Fruit fly (Drosophila melanogaster) whole organism, embryonic: ENCODE results near the gene CG1896.

ENCODE experiments used
- ATbp ChIP-seq: fragments of 200-800 bp; sonication (Bioruptor generic); optimal IDR thresholded peaks from 2 replicates; lab custom pipeline; 2017; ENCODE audit warnings: missing biosample characterization, mild to moderate bottlenecking, missing genetic modification characterization, missing genetic modification reagents
- Blimp-1 ChIP-seq: fragments of 200-800 bp; sonication (Bioruptor generic); optimal IDR thresholded peaks from 3 replicates; lab custom pipeline; 2018; ENCODE audit warnings: missing biosample characterization, missing genetic modification characterization, mild to moderate bottlenecking, moderate library complexity, missing genetic modification reagents
- CG10959 ChIP-seq: fragments of 200-800 bp; sonication (Bioruptor generic); IDR thresholded peaks from 2 replicates; pipeline ENCODE4 v1.3.6; 2022; ENCODE audit warnings: missing biosample characterization, missing genetic modification characterization
- CG11560 ChIP-seq: fragments of 200-800 bp; sonication (Bioruptor generic); IDR thresholded peaks from 3 replicates; pipeline ENCODE4 v1.3.6; 2022; ENCODE audit warnings: missing biosample characterization, missing genetic modification characterization
- CG15601 ChIP-seq: fragments of 200-800 bp; sonication (Bioruptor generic); optimal IDR thresholded peaks from 3 replicates; lab custom pipeline; 2019; ENCODE audit warnings: missing biosample characterization, mild to moderate bottlenecking, missing genetic modification characterization, moderate library complexity
- CG15696 ChIP-seq: fragments of 200-800 bp; sonication (Bioruptor generic); optimal IDR thresholded peaks from 2 replicates; lab custom pipeline; 2019; ENCODE audit warnings: missing biosample characterization, mild to moderate bottlenecking, missing genetic modification characterization, moderate library complexity
- CG1603 ChIP-seq: fragments of 200-800 bp; sonication (Bioruptor generic); optimal IDR thresholded peaks from 2 replicates; lab custom pipeline; 2019; ENCODE audit warnings: missing biosample characterization, mild to moderate bottlenecking, missing genetic modification characterization, moderate library complexity
- CG17186 ChIP-seq: fragments of 200-800 bp; sonication (Bioruptor generic); optimal IDR thresholded peaks from 3 replicates; lab custom pipeline; 2017; ENCODE audit warnings: missing biosample characterization, missing genetic modification reagents, missing genetic modification characterization
- CG17328 ChIP-seq: fragments of 200-800 bp; sonication (Bioruptor generic); IDR thresholded peaks from 2 replicates; pipeline ENCODE4 v1.3.6; 2022; ENCODE audit warnings: missing biosample characterization, missing genetic modification characterization
- CG17359 ChIP-seq: fragments of 200-800 bp; sonication (Bioruptor generic); optimal IDR thresholded peaks from 3 replicates; lab custom pipeline; 2018; ENCODE audit warnings: missing biosample characterization, mild to moderate bottlenecking, missing genetic modification characterization, moderate library complexity
- CG2678 ChIP-seq: fragments of 200-800 bp; sonication (Bioruptor generic); optimal IDR thresholded peaks from 3 replicates; lab custom pipeline; 2019; ENCODE audit warnings: missing biosample characterization, mild to moderate bottlenecking, missing genetic modification characterization, moderate library complexity
- CG33213 ChIP-seq: fragments of 200-800 bp; sonication (Bioruptor generic); optimal IDR thresholded peaks from 3 replicates; lab custom pipeline; 2016; ENCODE audit warnings: missing biosample characterization, missing genetic modification characterization
- CG4424 ChIP-seq: fragments of 200-800 bp; sonication (Bioruptor generic); optimal IDR thresholded peaks from 3 replicates; lab custom pipeline; 2016; ENCODE audit warnings: missing biosample characterization, missing genetic modification characterization
- CG4617 ChIP-seq: fragments of 200-800 bp; sonication (Bioruptor generic); optimal IDR thresholded peaks from 3 replicates; lab custom pipeline; 2016; ENCODE audit warnings: missing biosample characterization, missing genetic modification characterization, borderline replicate concordance
- CG5180 ChIP-seq: fragments of 200-800 bp; sonication (Bioruptor generic); optimal IDR thresholded peaks from 3 replicates; lab custom pipeline; 2017; ENCODE audit warnings: missing biosample characterization, missing genetic modification characterization, mild to moderate bottlenecking, moderate library complexity, missing genetic modification reagents
- CG6683 ChIP-seq: fragments of 200-800 bp; sonication (Bioruptor generic); optimal IDR thresholded peaks from 2 replicates; lab custom pipeline; 2017; ENCODE audit warnings: missing biosample characterization, mild to moderate bottlenecking, missing genetic modification characterization, missing genetic modification reagents
- CG6791 ChIP-seq: fragments of 200-800 bp; sonication (Bioruptor generic); IDR thresholded peaks from 3 replicates; pipeline ENCODE4 v1.3.6; 2022; ENCODE audit warnings: missing biosample characterization, missing genetic modification characterization; ENCODE audit not compliant: partially characterized antibody
- CG7271 ChIP-seq: fragments of 200-800 bp; sonication (Bioruptor generic); optimal IDR thresholded peaks from 2 replicates; lab custom pipeline; 2018; ENCODE audit warnings: missing biosample characterization, mild to moderate bottlenecking, missing genetic modification characterization, moderate library complexity
- Deaf1 ChIP-seq: fragments of 200-800 bp; optimal IDR thresholded peaks from 3 replicates; lab custom pipeline; 2019; ENCODE audit warnings: missing biosample characterization, mild to moderate bottlenecking, missing genetic modification characterization, moderate library complexity
- Dfd ChIP-seq, 2 experiments: fragments of >200 bp; optimal IDR thresholded peaks; 2 replicates each; lab custom pipeline; 2017; ENCODE audit warnings: missing biosample characterization in 2 of 2, missing genetic modification characterization in 2 of 2
- Ets97D ChIP-seq: fragments of 200-800 bp; sonication (Bioruptor generic); optimal IDR thresholded peaks from 3 replicates; lab custom pipeline; 2016; ENCODE audit warnings: missing biosample characterization, missing genetic modification characterization
- HmgZ ChIP-seq: fragments of 200-800 bp; sonication (Bioruptor generic); optimal IDR thresholded peaks from 2 replicates; lab custom pipeline; 2018; ENCODE audit warnings: missing biosample characterization, mild to moderate bottlenecking, missing genetic modification characterization
- Hmr ChIP-seq: fragments of 200-800 bp; sonication (Bioruptor generic); optimal IDR thresholded peaks from 3 replicates; lab custom pipeline; 2017; ENCODE audit warnings: mild to moderate bottlenecking, missing biosample characterization, missing genetic modification reagents, missing genetic modification characterization
- NfI ChIP-seq: fragments of 200-800 bp; sonication (Bioruptor generic); optimal IDR thresholded peaks from 3 replicates; lab custom pipeline; 2018; ENCODE audit warnings: missing biosample characterization, mild to moderate bottlenecking, missing genetic modification characterization, moderate library complexity
- Ptx1 ChIP-seq: fragments of 200-800 bp; sonication (Bioruptor generic); IDR thresholded peaks from 2 replicates; pipeline ENCODE4 v1.3.6; 2022; ENCODE audit warnings: missing biosample characterization, missing genetic modification characterization
- Sox102F ChIP-seq: fragments of 200-800 bp; sonication (Bioruptor generic); optimal IDR thresholded peaks from 2 replicates; lab custom pipeline; 2018; ENCODE audit warnings: missing biosample characterization, mild to moderate bottlenecking, missing genetic modification characterization, moderate library complexity
- Spps ChIP-seq: fragments of 200-800 bp; sonication (Bioruptor generic); optimal IDR thresholded peaks from 2 replicates; lab custom pipeline; 2018; ENCODE audit warnings: missing biosample characterization, mild to moderate bottlenecking, missing genetic modification characterization
- Usf ChIP-seq: fragments of 200-800 bp; sonication (Bioruptor generic); optimal IDR thresholded peaks from 2 replicates; lab custom pipeline; 2017; ENCODE audit warnings: missing genotype, missing biosample characterization, missing genetic modification characterization
- ab ChIP-seq: fragments of 200-800 bp; sonication (Bioruptor generic); optimal IDR thresholded peaks from 2 replicates; lab custom pipeline; 2016; ENCODE audit warnings: missing biosample characterization, missing genetic modification characterization
- amos ChIP-seq: fragments of 200-800 bp; sonication (Bioruptor generic); IDR thresholded peaks from 2 replicates; pipeline ENCODE4 v1.3.6; 2022; ENCODE audit warnings: missing biosample characterization, missing genetic modification characterization; ENCODE audit not compliant: partially characterized antibody
- ash1 ChIP-seq: fragments of 200-800 bp; sonication (Bioruptor generic); optimal IDR thresholded peaks from 2 replicates; lab custom pipeline; 2018; ENCODE audit warnings: missing biosample characterization, mild to moderate bottlenecking, missing genetic modification characterization
- btn ChIP-seq: fragments of 200-800 bp; sonication (Bioruptor generic); optimal IDR thresholded peaks from 2 replicates; lab custom pipeline; 2016; ENCODE audit warnings: missing biosample characterization, missing genetic modification characterization
- chif ChIP-seq, 2 experiments: fragments of 200-800 bp; sonication (Bioruptor generic); optimal IDR thresholded peaks; 3 replicates each; lab custom pipeline; 2016; ENCODE audit warnings: missing biosample characterization in 2 of 2, missing genetic modification characterization in 2 of 2
- chn ChIP-seq: fragments of 200-800 bp; sonication (Bioruptor generic); optimal IDR thresholded peaks from 2 replicates; lab custom pipeline; 2016; ENCODE audit warnings: missing biosample characterization, missing genetic modification characterization
- ewg ChIP-seq: fragments of 200-800 bp; sonication (Bioruptor generic); optimal IDR thresholded peaks from 3 replicates; lab custom pipeline; 2017; ENCODE audit warnings: mild to moderate bottlenecking, missing biosample characterization, missing genetic modification reagents, missing genetic modification characterization
- gce ChIP-seq: fragments of 200-800 bp; sonication (Bioruptor generic); IDR thresholded peaks from 3 replicates; pipeline ENCODE4 v1.3.6; 2022; ENCODE audit warnings: missing biosample characterization, missing genetic modification characterization
- grau ChIP-seq: fragments of 200-800 bp; optimal IDR thresholded peaks from 3 replicates; lab custom pipeline; 2019; ENCODE audit warnings: missing biosample characterization, mild to moderate bottlenecking, missing genetic modification characterization, moderate library complexity
- hb ChIP-seq: fragments of 200-800 bp; sonication (Bioruptor generic); IDR thresholded peaks from 3 replicates; pipeline ENCODE4 v1.3.6; 2022; ENCODE audit warnings: missing biosample characterization, missing genetic modification characterization; ENCODE audit not compliant: partially characterized antibody
- knrl ChIP-seq: fragments of 200-800 bp; sonication (Bioruptor generic); IDR thresholded peaks from 3 replicates; pipeline ENCODE4 v1.3.6; 2022; ENCODE audit warnings: missing biosample characterization, missing genetic modification characterization; ENCODE audit not compliant: partially characterized antibody
- oc ChIP-seq: fragments of 200-800 bp; sonication (Bioruptor generic); optimal IDR thresholded peaks from 2 replicates; lab custom pipeline; 2018; ENCODE audit warnings: missing biosample characterization, mild to moderate bottlenecking, missing genetic modification characterization, moderate library complexity
- pb ChIP-seq: fragments of 200-800 bp; sonication (Bioruptor generic); optimal IDR thresholded peaks from 3 replicates; lab custom pipeline; 2016; ENCODE audit warnings: missing biosample characterization, missing genetic modification characterization
- pnt ChIP-seq: fragments of 200-800 bp; sonication (Bioruptor generic); optimal IDR thresholded peaks from 3 replicates; lab custom pipeline; 2016; ENCODE audit warnings: missing biosample characterization, missing genetic modification characterization
- sd ChIP-seq: fragments of 200-800 bp; sonication (Bioruptor generic); optimal IDR thresholded peaks from 3 replicates; lab custom pipeline; 2018; ENCODE audit warnings: missing biosample characterization, mild to moderate bottlenecking, missing genetic modification characterization, moderate library complexity
- seq ChIP-seq: fragments of 200-800 bp; sonication (Bioruptor generic); IDR thresholded peaks from 2 replicates; pipeline ENCODE4 v1.3.6; 2022; ENCODE audit warnings: missing biosample characterization, missing genetic modification characterization
- sr ChIP-seq: fragments of 200-800 bp; sonication (Bioruptor generic); IDR thresholded peaks from 3 replicates; pipeline ENCODE4 v1.3.6; 2022; ENCODE audit warnings: missing biosample characterization, missing genetic modification characterization
- stc ChIP-seq: fragments of 200-800 bp; sonication (Bioruptor generic); IDR thresholded peaks from 2 replicates; pipeline ENCODE4 v1.3.6; 2022; ENCODE audit warnings: missing biosample characterization, missing genetic modification characterization
- tup ChIP-seq: fragments of 200-800 bp; sonication (Bioruptor generic); optimal IDR thresholded peaks from 2 replicates; lab custom pipeline; 2016; ENCODE audit warnings: missing biosample characterization, mild to moderate bottlenecking, missing genetic modification characterization, moderate library complexity
- unpg ChIP-seq: fragments of 200-800 bp; sonication (Bioruptor generic); optimal IDR thresholded peaks from 3 replicates; lab custom pipeline; 2018; ENCODE audit warnings: missing biosample characterization, mild to moderate bottlenecking, missing genetic modification characterization, moderate library complexity
- zf30C ChIP-seq: fragments of 200-800 bp; sonication (Bioruptor generic); optimal IDR thresholded peaks from 3 replicates; lab custom pipeline; 2018; ENCODE audit warnings: missing biosample characterization, mild to moderate bottlenecking, missing genetic modification characterization
- zfh1 ChIP-seq: fragments of 200-800 bp; sonication (Bioruptor generic); IDR thresholded peaks from 3 replicates; pipeline ENCODE4 v1.3.6; 2022; ENCODE audit warnings: missing biosample characterization, missing genetic modification characterization

CG1896 gene

dm6 chr3R:31709142-31709541 is 34.9 kb upstream of the CG1896 start (continued):
- TF ChIP-seq zf30C (GFP tag; lab: Kevin White, UChicago) (no peak), zfh1 (GFP tag; lab: Robert Waterston, UW) (0 out of 3 replicates have a peak, but pooled peaks have one; percentile 17), CG6791 (GFP tag; lab: Robert Waterston, UW) (no peak), sr (GFP tag; lab: Robert Waterston, UW) (peak; percentile 69; the same call in 2 of the 3 replicates), CG4424 (GFP tag; lab: Kevin White, UChicago) (peak; percentile 43), Usf (no peak), pnt (GFP tag; lab: Kevin White, UChicago) (no peak), Sox102F (GFP tag; lab: Kevin White, UChicago) (peak; percentile 36), Deaf1 (no peak), HmgZ (no peak), Ptx1 (peak; percentile 68), sd (no peak), NfI (GFP tag; lab: Kevin White, UChicago) (no peak), CG15696 (tag; lab: Kevin White, UChicago) (no peak), Dfd (GFP tag; optimal IDR thresholded peaks at IDR 0.05; lab: Kevin White, UChicago) (no peak), CG10959 (GFP tag; lab: Robert Waterston, UW) (no peak), hb (no peak), stc (GFP tag; lab: Robert Waterston, UW) (no peak), ab (no peak), CG5180 (GFP tag; lab: Kevin White, UChicago) (no peak), CG17186 (GFP tag; lab: Kevin White, UChicago) (no peak), CG17359 (tag; lab: Kevin White, UChicago) (peak; percentile 58), unpg (no peak), btn (no peak), CG4617 (no peak), ewg (no peak), CG7271 (tag; lab: Kevin White, UChicago) (no peak), pb (GFP tag; lab: Kevin White, UChicago) (peak; percentile 17), CG1603 (tag; lab: Kevin White, UChicago) (peak; percentile 42), CG2678 (tag; lab: Kevin White, UChicago) (peak; percentile 37), Spps (tag; lab: Kevin White, UChicago) (no peak), oc (tag; lab: Kevin White, UChicago) (peak; percentile 35), gce (GFP tag; lab: Robert Waterston, UW) (peak; percentile 42; the same call in 2 of the 3 replicates), ash1 (GFP tag; lab: Kevin White, UChicago) (no peak), ATbp (GFP tag; lab: Kevin White, UChicago) (peak; percentile 1), CG33213 (no peak), tup (GFP tag; lab: Kevin White, UChicago) (no peak), CG6683 (GFP tag; lab: Kevin White, UChicago) (no peak), CG11560 (tag; lab: Robert Waterston, UW) (no peak), CG15601 (tag; lab: Kevin White, UChicago) (peak; percentile 10), chif (GFP tag; optimal IDR thresholded peaks at IDR 0.05; lab: Kevin White, UChicago) (no peak), CG17328 (peak; percentile 17; the same call in 1 of the 2 replicates), chn (GFP tag; lab: Kevin White, UChicago) (no peak), knrl (GFP tag; lab: Robert Waterston, UW) (no peak), amos (no peak), grau (peak; percentile 10), Ets97D (GFP tag; lab: Kevin White, UChicago) (no peak), Blimp-1 (GFP tag; lab: Kevin White, UChicago) (peak; percentile 37), Hmr (no peak), seq (no peak)
